Fruit fly (Drosophila melanogaster) whole organism, prepupa: ENCODE data around the gene CycB3.

ENCODE experiments used
- Blimp-1 ChIP-seq: fragments of 200-800 bp; sonication (Bioruptor generic); optimal IDR thresholded peaks from 3 replicates; lab custom pipeline; 2017; ENCODE audit warnings: missing biosample characterization, missing genetic modification characterization, mild to moderate bottlenecking, moderate library complexity, missing genetic modification reagents
- CG10669 ChIP-seq: fragments of 200-800 bp; sonication (Bioruptor generic); optimal IDR thresholded peaks from 3 replicates; lab custom pipeline; 2018; ENCODE audit warnings: missing biosample characterization, mild to moderate bottlenecking, missing genetic modification characterization, moderate library complexity
- CG11294 ChIP-seq: fragments of 200-800 bp; sonication (Bioruptor generic); IDR thresholded peaks from 2 replicates; pipeline ENCODE4 v1.3.6; 2022; ENCODE audit warnings: missing biosample characterization, missing genetic modification characterization
- CG11762 ChIP-seq: fragments of 200-800 bp; sonication (Bioruptor generic); optimal IDR thresholded peaks from 3 replicates; lab custom pipeline; 2016; ENCODE audit warnings: missing biosample characterization, missing genetic modification characterization; ENCODE audit not compliant: insufficient read depth
- CG16779 ChIP-seq: fragments of 200-800 bp; sonication (Bioruptor generic); optimal IDR thresholded peaks from 3 replicates; lab custom pipeline; 2017; ENCODE audit warnings: missing biosample characterization, mild to moderate bottlenecking, missing genetic modification characterization
- Ets96B ChIP-seq: fragments of 200-800 bp; optimal IDR thresholded peaks from 2 replicates; lab custom pipeline; 2019; ENCODE audit warnings: missing biosample characterization, mild to moderate bottlenecking, missing genetic modification characterization, moderate library complexity
- Hr39 ChIP-seq: fragments of 200-800 bp; sonication (Bioruptor generic); optimal IDR thresholded peaks from 2 replicates; lab custom pipeline; 2016; ENCODE audit warnings: missing biosample characterization, missing genetic modification characterization
- Sox102F ChIP-seq: fragments of 200-800 bp; sonication (Bioruptor generic); optimal IDR thresholded peaks from 2 replicates; lab custom pipeline; 2016; ENCODE audit warnings: missing biosample characterization, mild to moderate bottlenecking, missing genetic modification characterization
- Sox14 ChIP-seq: fragments of 200-800 bp; sonication (Bioruptor generic); optimal IDR thresholded peaks from 3 replicates; lab custom pipeline; 2016; ENCODE audit warnings: missing biosample characterization, missing genetic modification characterization
- fd85E ChIP-seq: fragments of 200-800 bp; sonication (Bioruptor generic); optimal IDR thresholded peaks from 3 replicates; lab custom pipeline; 2016; ENCODE audit warnings: missing biosample characterization, missing genetic modification characterization
- fkh ChIP-seq: fragments of 200-800 bp; sonication (Bioruptor generic); optimal IDR thresholded peaks from 3 replicates; lab custom pipeline; 2017; ENCODE audit warnings: missing biosample characterization, mild to moderate bottlenecking, missing genetic modification characterization, moderate library complexity
- ss ChIP-seq, 2 experiments: fragments of 200-800 bp; sonication (Bioruptor generic); optimal IDR thresholded peaks; 2 replicates in 1 of 2; 3 replicates in 1 of 2; lab custom pipeline; 2017 to 2018; ENCODE audit warnings: mild to moderate bottlenecking in 2 of 2, missing biosample characterization in 2 of 2, missing genetic modification characterization in 2 of 2, moderate library complexity in 1 of 2

- TF ChIP-seq CG10669 (GFP tag; lab: Kevin White, UChicago) (no peak), Ets96B (tag; lab: Kevin White, UChicago) (no peak), CG11762 (GFP tag; lab: Kevin White, UChicago) (peak; percentile 3), fd85E (GFP tag; lab: Kevin White, UChicago) (no peak), Hr39 (GFP tag; lab: Kevin White, UChicago) (no peak), fkh (no peak), Sox102F (no peak), ss (GFP tag; optimal IDR thresholded peaks at IDR 0.05; lab: Kevin White, UChicago) (peak in 1 of 2 experiments; percentile 3), Blimp-1 (GFP tag; lab: Kevin White, UChicago) (no peak), Sox14 (GFP tag; lab: Kevin White, UChicago) (no peak), CG16779 (tag; lab: Kevin White, UChicago) (no peak), CG11294 (GFP tag; lab: Robert Waterston, UW) (no peak)
Measured at dm6 chr3R:24894419-24895206, 24.0 kb upstream of the CycB3 start, which contains the start of the genes CG31121 and CG11069.
